Fruit fly (Drosophila melanogaster) whole organism: Measurements from ENCODE around the gene CG14355.

Experiments
- CG8478 ChIP-seq: fragments of >200 bp; optimal IDR thresholded peaks from 2 replicates; lab custom pipeline; 2018; ENCODE audit warnings: inconsistent platforms
- EcR ChIP-seq, 2 experiments: fragments of >200 bp; optimal IDR thresholded peaks; 2 replicates each; lab custom pipeline; 2017; ENCODE audit warnings: missing biosample characterization in 2 of 2, missing genetic modification characterization in 2 of 2, missing genetic modification reagents in 2 of 2
- pan ChIP-seq: fragments of >200 bp; optimal IDR thresholded peaks from 2 replicates; lab custom pipeline; 2017
- psq ChIP-seq: fragments of >200 bp; optimal IDR thresholded peaks from 2 replicates; lab custom pipeline; 2017
- usp ChIP-seq: fragments of >200 bp; optimal IDR thresholded peaks from 2 replicates; lab custom pipeline; 2017; ENCODE audit warnings: missing biosample characterization, missing genetic modification characterization, mixed read lengths

dm6 chr3R:14162176-14162759 is 10.5 kb upstream of the CG14355 start, which contains the start of gene CG3199:
- TF ChIP-seq pan (lab: Kevin White, UChicago), result no peak
- no peak for TF ChIP-seq CG8478
- no peak for TF ChIP-seq usp (GFP tag; lab: Kevin White, UChicago)
- no peak for TF ChIP-seq psq
- no peak for TF ChIP-seq EcR (GFP tag; optimal IDR thresholded peaks at IDR 0.05; lab: Kevin White, UChicago)
